Fruit fly (Drosophila melanogaster): Measurements from ENCODE around the gene CG14658.

Gene CG14658

DNA sequence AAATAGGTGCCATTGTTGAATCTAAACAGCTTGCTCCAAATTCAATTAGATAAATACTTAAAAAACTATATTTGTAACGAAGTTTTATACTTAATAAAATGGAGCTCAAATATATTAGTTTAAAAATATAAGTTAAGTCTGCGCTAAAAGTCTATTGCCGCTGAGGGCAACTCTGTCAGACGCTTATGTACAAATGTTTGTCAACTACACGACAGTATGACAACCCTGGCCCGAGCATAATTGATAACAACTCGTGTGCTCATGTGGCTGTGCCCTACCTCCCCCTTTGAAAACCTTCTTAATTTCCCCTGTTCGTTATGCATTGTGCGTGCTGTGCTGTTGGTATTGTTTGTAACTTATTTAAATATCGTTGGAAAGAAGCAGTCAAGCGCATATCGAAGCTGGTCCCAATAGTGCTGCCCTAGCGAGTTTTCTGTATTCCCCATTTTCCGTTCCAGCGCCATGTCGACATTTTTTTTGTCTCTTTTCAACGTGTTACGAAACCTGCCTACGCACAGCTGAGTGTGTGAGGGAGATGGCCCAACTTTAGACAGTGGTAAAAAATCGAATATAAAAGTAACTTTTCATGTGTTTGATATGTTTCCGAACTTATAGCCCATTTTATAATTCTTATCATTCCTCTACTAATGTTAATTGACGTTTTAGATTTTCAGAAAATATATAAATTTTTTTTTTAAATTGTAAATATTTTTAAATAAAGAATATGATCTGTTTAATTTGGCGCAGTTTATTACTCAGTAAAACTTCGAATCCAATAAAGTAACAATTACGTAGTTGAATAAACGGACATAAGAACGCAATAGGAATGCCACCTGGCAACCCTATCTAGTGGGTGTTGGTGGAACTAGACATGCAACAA is 25.2 kb downstream of the CG14658 start:
- TF ChIP-seq HLH106 (tag; optimal IDR thresholded peaks at IDR 0.05) = no peak
- TF ChIP-seq Rel (GFP tag; optimal IDR thresholded peaks at IDR 0.05) = no peak
- peak; percentile 2 for TF ChIP-seq Rel (tag; optimal IDR thresholded peaks at IDR 0.05)
- peak; percentile 22 for TF ChIP-seq sv (GFP tag; optimal IDR thresholded peaks at IDR 0.05)

DNA sequence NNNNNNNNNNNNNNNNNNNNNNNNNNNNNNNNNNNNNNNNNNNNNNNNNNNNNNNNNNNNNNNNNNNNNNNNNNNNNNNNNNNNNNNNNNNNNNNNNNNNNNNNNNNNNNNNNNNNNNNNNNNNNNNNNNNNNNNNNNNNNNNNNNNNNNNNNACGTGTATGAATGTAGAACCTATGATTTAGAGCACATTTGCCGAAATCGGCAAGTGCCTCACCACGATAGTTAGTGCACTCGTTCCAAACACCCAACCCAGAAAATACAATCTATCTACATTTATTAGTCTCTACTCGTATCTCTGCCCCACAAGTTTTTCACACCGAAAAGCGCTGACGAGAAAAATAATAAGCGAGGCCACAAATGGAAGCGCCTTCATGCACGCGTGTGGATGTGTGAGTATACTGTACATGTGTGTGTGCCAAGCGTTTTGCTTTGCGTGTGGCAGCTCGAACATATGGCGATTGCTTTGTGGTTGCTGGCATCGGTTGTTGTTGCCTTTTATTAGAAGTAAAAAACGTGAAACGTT is 26.1 kb downstream of the CG14658 start:
- TF ChIP-seq woc (GFP tag; optimal IDR thresholded peaks at IDR 0.05) (no peak), psq (GFP tag; optimal IDR thresholded peaks at IDR 0.05) (no peak), CG32264 (GFP tag; optimal IDR thresholded peaks at IDR 0.05) (no peak), brk (GFP tag; optimal IDR thresholded peaks at IDR 0.05) (no peak), Vsx2 (GFP tag; optimal IDR thresholded peaks at IDR 0.05; ENCODE audit: partially characterized antibody) (no peak), Sp1 (GFP tag; optimal IDR thresholded peaks at IDR 0.05) (no peak), Abd-B (GFP tag; optimal IDR thresholded peaks at IDR 0.05) (no peak), tai (GFP tag; optimal IDR thresholded peaks at IDR 0.05) (no peak), dsf (GFP tag; optimal IDR thresholded peaks at IDR 0.05; ENCODE audit: borderline replicate concordance) (no peak), N (GFP tag; optimal IDR thresholded peaks at IDR 0.05) (no peak), Hr78 (GFP tag; optimal IDR thresholded peaks at IDR 0.05) (no peak), HLH106 (tag; optimal IDR thresholded peaks at IDR 0.05) (no peak), Myc (optimal IDR thresholded peaks at IDR 0.05) (no peak), dl (GFP tag; optimal IDR thresholded peaks at IDR 0.05; ENCODE audit: insufficient read depth in 1 of 2, partially characterized antibody in 2 of 2) (no peak)

DNA sequence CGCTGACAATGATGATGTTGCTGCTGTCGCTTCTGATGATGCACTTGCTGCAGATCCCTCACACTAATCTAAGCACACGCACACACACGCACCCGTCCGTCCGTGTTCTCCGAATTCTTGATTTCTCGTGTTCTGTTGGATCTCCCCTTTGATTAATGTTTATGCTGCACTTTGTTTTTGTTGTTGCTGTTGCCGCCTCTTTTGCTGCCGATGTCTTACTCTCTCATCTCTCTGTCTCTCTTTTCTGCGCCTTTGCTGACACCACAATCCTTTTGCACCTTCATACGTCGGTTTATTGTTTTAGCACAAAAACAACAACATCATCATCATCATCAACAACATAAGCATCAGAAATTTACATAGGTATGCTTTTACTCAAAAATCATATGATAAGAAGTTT is 32.3 kb downstream of the CG14658 start:
- TF ChIP-seq Myc (optimal IDR thresholded peaks at IDR 0.05) (no peak), tai (GFP tag; optimal IDR thresholded peaks at IDR 0.05) (no peak), usp (GFP tag; optimal IDR thresholded peaks at IDR 0.05) (no peak), Dif (GFP tag; optimal IDR thresholded peaks at IDR 0.05; ENCODE audit: partially characterized antibody) (no peak), psq (GFP tag; optimal IDR thresholded peaks at IDR 0.05) (peak; percentile 19), Sp1 (GFP tag; optimal IDR thresholded peaks at IDR 0.05) (no peak), fru (GFP tag; optimal IDR thresholded peaks at IDR 0.05) (no peak), N (GFP tag; optimal IDR thresholded peaks at IDR 0.05) (no peak)

DNA sequence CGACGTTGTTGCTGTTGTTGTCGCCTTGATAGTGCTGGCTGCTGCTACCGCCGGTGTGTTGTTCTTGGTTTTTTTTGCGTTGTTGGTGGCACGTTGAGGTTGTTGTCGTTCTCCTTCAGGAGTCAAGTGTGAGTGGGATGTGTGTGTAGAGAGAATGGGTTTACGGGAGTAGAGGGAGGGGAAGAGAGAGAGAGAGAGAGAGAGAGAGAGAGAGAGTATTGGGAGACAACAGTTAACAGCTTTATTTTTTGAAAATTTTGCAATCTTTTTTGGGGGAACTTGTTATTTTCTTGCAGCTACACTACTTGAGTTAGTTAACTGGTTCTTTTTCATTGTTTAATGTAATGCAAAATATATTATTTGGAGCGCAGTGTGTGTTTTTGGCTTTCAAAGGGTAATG is 32.7 kb downstream of the CG14658 start:
- TF ChIP-seq dmrt93B (GFP tag; optimal IDR thresholded peaks at IDR 0.05) (no peak), Dfd (GFP tag; optimal IDR thresholded peaks at IDR 0.05) (no peak), usp (GFP tag; optimal IDR thresholded peaks at IDR 0.05) (no peak), Jra (GFP tag; optimal IDR thresholded peaks at IDR 0.05) (no peak), sage (GFP tag; optimal IDR thresholded peaks at IDR 0.05) (no peak), woc (GFP tag; optimal IDR thresholded peaks at IDR 0.05) (no peak), h (GFP tag; optimal IDR thresholded peaks at IDR 0.05) (no peak), Mio (GFP tag; optimal IDR thresholded peaks at IDR 0.05) (no peak), brk (GFP tag; optimal IDR thresholded peaks at IDR 0.05) (no peak), GATAd (GFP tag; optimal IDR thresholded peaks at IDR 0.05) (no peak), Dif (GFP tag; optimal IDR thresholded peaks at IDR 0.05; ENCODE audit: partially characterized antibody) (no peak), lola (GFP tag; optimal IDR thresholded peaks at IDR 0.05) (no peak)

DNA sequence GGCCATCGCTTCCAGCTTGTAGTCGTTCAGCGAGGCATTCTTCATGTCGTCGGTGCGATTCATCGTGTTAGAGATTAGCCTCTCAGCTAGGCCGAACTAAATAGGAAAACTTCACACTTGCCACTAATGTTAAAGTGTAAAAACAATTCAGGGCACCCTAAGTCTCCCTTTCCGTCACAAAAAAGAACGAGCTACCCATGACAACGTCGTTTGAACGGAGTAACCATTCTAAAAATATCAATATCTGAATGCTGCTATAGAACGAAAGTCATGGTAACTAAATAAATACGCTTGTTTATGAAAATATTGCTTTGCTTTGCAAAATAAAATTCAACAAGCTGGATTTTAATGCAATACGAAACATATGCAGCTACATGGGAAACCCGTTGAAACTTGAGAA is 45.7 kb downstream of the CG14658 start, which contains the start of gene Ccdc39:
Ccdc39 (minus strand) TSS at position 101 of the 400 bp plus-strand sequence.
- TF ChIP-seq foxo (GFP tag; optimal IDR thresholded peaks at IDR 0.05) = no peak
- TF ChIP-seq pan (optimal IDR thresholded peaks at IDR 0.05) = no peak
- TF ChIP-seq GATAd (GFP tag; optimal IDR thresholded peaks at IDR 0.05) = no peak

DNA sequence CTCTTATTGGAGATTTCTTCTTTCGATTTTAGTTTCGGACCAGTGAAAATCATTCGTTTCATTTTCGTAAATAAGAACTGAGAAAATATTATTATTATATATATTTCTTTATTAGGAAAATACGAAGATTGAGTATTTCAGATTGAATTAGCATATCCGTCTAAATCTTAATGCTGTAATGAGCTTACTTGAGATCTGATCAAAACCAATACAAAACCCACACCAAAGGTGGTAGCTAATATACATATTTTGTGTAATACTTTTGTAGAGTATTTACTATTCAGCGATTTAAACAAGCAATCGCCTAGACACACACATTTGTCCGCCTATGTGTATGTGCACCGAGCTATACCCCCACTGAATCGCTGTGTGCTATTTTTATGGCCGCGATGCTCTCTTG is 49.6 kb downstream of the CG14658 start:
- TF ChIP-seq Vsx2 (GFP tag; optimal IDR thresholded peaks at IDR 0.05; ENCODE audit: partially characterized antibody) (no peak), foxo (GFP tag; optimal IDR thresholded peaks at IDR 0.05) (no peak), Rel (GFP tag; optimal IDR thresholded peaks at IDR 0.05) (no peak), Rel (tag; optimal IDR thresholded peaks at IDR 0.05) (no peak), Abd-B (GFP tag; optimal IDR thresholded peaks at IDR 0.05) (no peak), Dfd (GFP tag; optimal IDR thresholded peaks at IDR 0.05) (no peak), GATAd (GFP tag; optimal IDR thresholded peaks at IDR 0.05) (no peak)

Measured in whole organism, wandering third instar larva.